Fruit fly (Drosophila melanogaster) whole organism, embryonic: Measurements from ENCODE around the gene Lipt2.

Experiments used
- Atf-2 ChIP-seq: fragments of 200-800 bp; sonication (Bioruptor generic); optimal IDR thresholded peaks from 2 replicates; lab custom pipeline; 2016; ENCODE audit warnings: missing biosample characterization, missing genetic modification characterization
- Blimp-1 ChIP-seq: fragments of 200-800 bp; sonication (Bioruptor generic); optimal IDR thresholded peaks from 3 replicates; lab custom pipeline; 2018; ENCODE audit warnings: missing biosample characterization, missing genetic modification characterization, mild to moderate bottlenecking, moderate library complexity, missing genetic modification reagents
- CG11247 ChIP-seq: fragments of 200-800 bp; sonication (Bioruptor generic); IDR thresholded peaks from 2 replicates; pipeline ENCODE4 v1.3.6; 2022; ENCODE audit warnings: missing biosample characterization, missing genetic modification characterization
- CG11456 ChIP-seq: fragments of 200-800 bp; sonication (Bioruptor generic); IDR thresholded peaks from 3 replicates; pipeline ENCODE4 v1.3.6; 2022; ENCODE audit warnings: missing biosample characterization, missing genetic modification characterization
- CG12104 ChIP-seq: fragments of 200-800 bp; sonication (Bioruptor generic); optimal IDR thresholded peaks from 3 replicates; lab custom pipeline; 2016; ENCODE audit warnings: missing biosample characterization, missing genetic modification characterization
- CG17359 ChIP-seq: fragments of 200-800 bp; sonication (Bioruptor generic); optimal IDR thresholded peaks from 3 replicates; lab custom pipeline; 2018; ENCODE audit warnings: missing biosample characterization, mild to moderate bottlenecking, missing genetic modification characterization, moderate library complexity
- CG2678 ChIP-seq: fragments of 200-800 bp; sonication (Bioruptor generic); optimal IDR thresholded peaks from 3 replicates; lab custom pipeline; 2019; ENCODE audit warnings: missing biosample characterization, mild to moderate bottlenecking, missing genetic modification characterization, moderate library complexity
- CG3163 ChIP-seq: fragments of 200-800 bp; sonication (Bioruptor generic); optimal IDR thresholded peaks from 3 replicates; lab custom pipeline; 2016; ENCODE audit warnings: missing biosample characterization, missing genetic modification characterization
- CG3847 ChIP-seq: fragments of 200-800 bp; sonication (Bioruptor generic); IDR thresholded peaks from 2 replicates; pipeline ENCODE4 v1.3.6; 2022; ENCODE audit warnings: missing biosample characterization, missing genetic modification characterization
- CG4360 ChIP-seq: fragments of 200-800 bp; sonication (Bioruptor generic); IDR thresholded peaks from 2 replicates; pipeline ENCODE4 v1.3.6; 2022; ENCODE audit warnings: missing biosample characterization, missing genetic modification characterization
- CG4820 ChIP-seq: fragments of 200-800 bp; sonication (Bioruptor generic); optimal IDR thresholded peaks from 3 replicates; lab custom pipeline; 2016; ENCODE audit warnings: missing biosample characterization, missing genetic modification characterization
- CG6765 ChIP-seq: fragments of 200-800 bp; sonication (Bioruptor generic); optimal IDR thresholded peaks from 3 replicates; lab custom pipeline; 2017; ENCODE audit warnings: missing biosample characterization, mild to moderate bottlenecking, missing genetic modification characterization
- CG7786 ChIP-seq: fragments of 200-800 bp; sonication (Bioruptor generic); optimal IDR thresholded peaks from 2 replicates; lab custom pipeline; 2016; ENCODE audit warnings: missing biosample characterization, missing genetic modification characterization
- CG7987 ChIP-seq: fragments of 200-800 bp; sonication (Bioruptor generic); optimal IDR thresholded peaks from 2 replicates; lab custom pipeline; 2018; ENCODE audit warnings: missing biosample characterization, mild to moderate bottlenecking, missing genetic modification characterization, moderate library complexity
- CG8765 ChIP-seq: fragments of 200-800 bp; sonication (Bioruptor generic); IDR thresholded peaks from 2 replicates; pipeline ENCODE4 v1.3.6; 2022; ENCODE audit warnings: missing biosample characterization, missing genetic modification characterization
- CG9437 ChIP-seq: fragments of 200-800 bp; sonication (Bioruptor generic); optimal IDR thresholded peaks from 2 replicates; lab custom pipeline; 2018; ENCODE audit warnings: missing biosample characterization, mild to moderate bottlenecking, missing genetic modification characterization
- Fer1 ChIP-seq: fragments of 200-800 bp; sonication (Bioruptor generic); optimal IDR thresholded peaks from 2 replicates; lab custom pipeline; 2017; ENCODE audit warnings: missing biosample characterization, mild to moderate bottlenecking, missing genetic modification characterization
- Fer3 ChIP-seq: fragments of 200-800 bp; sonication (Bioruptor generic); optimal IDR thresholded peaks from 2 replicates; lab custom pipeline; 2018; ENCODE audit warnings: missing biosample characterization, mild to moderate bottlenecking, missing genetic modification characterization, moderate library complexity
- Gug ChIP-seq: fragments of 200-800 bp; sonication (Bioruptor generic); IDR thresholded peaks from 4 replicates; pipeline ENCODE4 v1.3.6; 2022; ENCODE audit warnings: missing biosample characterization, missing genetic modification characterization
- HHEX ChIP-seq: fragments of 200-800 bp; sonication (Bioruptor generic); optimal IDR thresholded peaks from 3 replicates; lab custom pipeline; 2017; ENCODE audit warnings: missing biosample characterization, mild to moderate bottlenecking, missing genetic modification characterization, missing genetic modification reagents
- HmgD ChIP-seq: fragments of 200-800 bp; sonication (Bioruptor generic); optimal IDR thresholded peaks from 3 replicates; lab custom pipeline; 2016; ENCODE audit warnings: missing biosample characterization, missing genetic modification characterization
- Max ChIP-seq: fragments of 200-800 bp; sonication (Bioruptor generic); optimal IDR thresholded peaks from 2 replicates; lab custom pipeline; 2016; ENCODE audit warnings: missing biosample characterization, mild to moderate bottlenecking, missing genetic modification characterization
- Meics ChIP-seq: fragments of 200-800 bp; sonication (Bioruptor generic); optimal IDR thresholded peaks from 2 replicates; lab custom pipeline; 2017; ENCODE audit warnings: missing biosample characterization, mild to moderate bottlenecking, missing genetic modification characterization
- Poxn ChIP-seq: fragments of 200-800 bp; sonication (Bioruptor generic); IDR thresholded peaks from 2 replicates; pipeline ENCODE4 v1.3.6; 2022; ENCODE audit warnings: missing biosample characterization, missing genetic modification characterization
- Taf1 ChIP-seq: fragments of 200-800 bp; sonication (Bioruptor generic); IDR thresholded peaks from 2 replicates; pipeline ENCODE4 v1.3.6; 2022; ENCODE audit warnings: missing biosample characterization, missing genetic modification characterization
- Tbp ChIP-seq: fragments of >200 bp; optimal IDR thresholded peaks from 2 replicates; lab custom pipeline; 2018; ENCODE audit warnings: missing biosample characterization, missing genetic modification characterization
- ac ChIP-seq: fragments of 200-800 bp; sonication (Bioruptor generic); optimal IDR thresholded peaks from 3 replicates; lab custom pipeline; 2017; ENCODE audit warnings: missing biosample characterization, mild to moderate bottlenecking, missing genetic modification characterization
- aop ChIP-seq: fragments of 200-800 bp; sonication (Bioruptor generic); IDR thresholded peaks from 2 replicates; pipeline ENCODE4 v1.3.6; 2022; ENCODE audit warnings: missing biosample characterization, missing genetic modification characterization
- corto ChIP-seq: fragments of 200-800 bp; sonication (Bioruptor generic); optimal IDR thresholded peaks from 2 replicates; lab custom pipeline; 2016; ENCODE audit warnings: missing biosample characterization, mild to moderate bottlenecking, missing genetic modification characterization, moderate library complexity
- dm ChIP-seq: fragments of 200-800 bp; sonication (Bioruptor generic); optimal IDR thresholded peaks from 3 replicates; lab custom pipeline; 2016; ENCODE audit warnings: missing biosample characterization, missing genetic modification characterization
- eve ChIP-seq, 2 experiments: fragments of >200 bp; optimal IDR thresholded peaks; 2 replicates each; lab custom pipeline; 2017; ENCODE audit warnings: missing biosample characterization in 2 of 2, missing genetic modification characterization in 2 of 2
- gce ChIP-seq: fragments of 200-800 bp; sonication (Bioruptor generic); IDR thresholded peaks from 3 replicates; pipeline ENCODE4 v1.3.6; 2022; ENCODE audit warnings: missing biosample characterization, missing genetic modification characterization
- gsb ChIP-seq: fragments of 200-800 bp; sonication (Bioruptor generic); IDR thresholded peaks from 2 replicates; pipeline ENCODE4 v1.3.6; 2022; ENCODE audit warnings: missing biosample characterization, missing genetic modification characterization
- gsb-n ChIP-seq: fragments of 200-800 bp; sonication (Bioruptor generic); optimal IDR thresholded peaks from 3 replicates; lab custom pipeline; 2018; ENCODE audit warnings: missing biosample characterization, mild to moderate bottlenecking, missing genetic modification characterization
- hbn ChIP-seq: fragments of 200-800 bp; sonication (Bioruptor generic); IDR thresholded peaks from 2 replicates; pipeline ENCODE4 v1.3.6; 2022; ENCODE audit warnings: missing biosample characterization, missing genetic modification characterization; ENCODE audit not compliant: partially characterized antibody
- her ChIP-seq: fragments of 200-800 bp; sonication (Bioruptor generic); optimal IDR thresholded peaks from 2 replicates; lab custom pipeline; 2016; ENCODE audit warnings: missing biosample characterization, missing genetic modification characterization
- klu ChIP-seq: fragments of 200-800 bp; sonication (Bioruptor generic); IDR thresholded peaks from 2 replicates; pipeline ENCODE4 v1.3.6; 2022; ENCODE audit warnings: missing biosample characterization, missing genetic modification characterization
- kni ChIP-seq: fragments of 200-800 bp; sonication (Bioruptor generic); optimal IDR thresholded peaks from 3 replicates; lab custom pipeline; 2017; ENCODE audit warnings: mild to moderate bottlenecking, missing biosample characterization, missing genetic modification reagents, missing genetic modification characterization
- lov ChIP-seq, 2 experiments: fragments of 200-800 bp in 1 of 2; fragments of >200 bp in 1 of 2; sonication (Bioruptor generic) in 1 of 2; IDR thresholded peaks in 1 of 2; optimal IDR thresholded peaks in 1 of 2; 2 replicates in 1 of 2; 3 replicates in 1 of 2; pipeline versions ENCODE4 v1.3.6 to Lab custom; 2017 to 2022; ENCODE audit warnings: missing biosample characterization in 1 of 2, missing genetic modification characterization in 1 of 2
- luna ChIP-seq: fragments of 200-800 bp; sonication (Bioruptor generic); optimal IDR thresholded peaks from 2 replicates; lab custom pipeline; 2016; ENCODE audit warnings: missing biosample characterization, missing genetic modification characterization
- maf-S ChIP-seq: fragments of 200-800 bp; sonication (Bioruptor generic); optimal IDR thresholded peaks from 2 replicates; lab custom pipeline; 2016; ENCODE audit warnings: missing biosample characterization, missing genetic modification characterization
- row ChIP-seq: fragments of 200-800 bp; sonication (Bioruptor generic); IDR thresholded peaks from 3 replicates; pipeline ENCODE4 v1.3.6; 2022; ENCODE audit warnings: missing biosample characterization, missing genetic modification characterization
- sima ChIP-seq: fragments of 200-800 bp; sonication (Bioruptor generic); optimal IDR thresholded peaks from 2 replicates; lab custom pipeline; 2016; ENCODE audit warnings: missing biosample characterization, missing genetic modification characterization
- slp2 ChIP-seq: fragments of 200-800 bp; sonication (Bioruptor generic); optimal IDR thresholded peaks from 2 replicates; lab custom pipeline; 2016; ENCODE audit warnings: missing biosample characterization, missing genetic modification characterization
- sqz ChIP-seq: fragments of 200-800 bp; sonication (Bioruptor generic); optimal IDR thresholded peaks from 3 replicates; lab custom pipeline; 2018; ENCODE audit warnings: missing biosample characterization, mild to moderate bottlenecking, missing genetic modification characterization
- sr ChIP-seq: fragments of 200-800 bp; sonication (Bioruptor generic); IDR thresholded peaks from 3 replicates; pipeline ENCODE4 v1.3.6; 2022; ENCODE audit warnings: missing biosample characterization, missing genetic modification characterization
- stwl ChIP-seq: fragments of 200-800 bp; sonication (Bioruptor generic); optimal IDR thresholded peaks from 3 replicates; lab custom pipeline; 2018; ENCODE audit warnings: missing biosample characterization, mild to moderate bottlenecking, missing genetic modification characterization, moderate library complexity
- ttk ChIP-seq: fragments of 200-800 bp; sonication (Bioruptor generic); IDR thresholded peaks from 2 replicates; pipeline ENCODE4 v2.1.2; 2022; ENCODE audit warnings: missing biosample characterization, missing genetic modification characterization
- vfl ChIP-seq: fragments of 200-800 bp; sonication (Bioruptor generic); optimal IDR thresholded peaks from 2 replicates; lab custom pipeline; 2016; ENCODE audit warnings: missing biosample characterization, missing genetic modification characterization
- vvl ChIP-seq: fragments of 200-800 bp; sonication (Bioruptor generic); IDR thresholded peaks from 2 replicates; pipeline ENCODE4 v1.3.6; 2022; ENCODE audit warnings: missing biosample characterization, missing genetic modification characterization

The Lipt2 gene

dm6 chr3R:4433441-4434077 is 3.6 kb downstream of the Lipt2 start, which contains the start of the genes eIF3a and CG1074 (continued):
- TF ChIP-seq sr (peak; percentile 69; the same call in 2 of the 3 replicates), CG17359 (tag; lab: Kevin White, UChicago) (peak; percentile 62), kni (GFP tag; lab: Kevin White, UChicago) (no peak), lov (optimal IDR thresholded peaks at IDR 0.05; lab: Kevin White, UChicago) (no peak), lov (GFP tag; IDR thresholded peaks at IDR 0.05; lab: Robert Waterston, UW) (peak; percentile 59; the same call in 1 of the 3 replicates), eve (GFP tag; optimal IDR thresholded peaks at IDR 0.05; lab: Kevin White, UChicago) (no peak), aop (GFP tag; lab: Robert Waterston, UW) (no peak), ac (GFP tag; lab: Kevin White, UChicago) (peak; percentile 60), maf-S (GFP tag; lab: Kevin White, UChicago) (peak; percentile 65), CG9437 (GFP tag; lab: Kevin White, UChicago) (peak; percentile 53), gsb-n (tag; lab: Kevin White, UChicago) (no peak), CG3163 (peak; percentile 99), vvl (GFP tag; lab: Robert Waterston, UW) (peak; percentile 85), CG4360 (GFP tag; lab: Robert Waterston, UW) (no peak), CG11247 (peak; percentile 75), CG4820 (GFP tag; lab: Kevin White, UChicago) (no peak), CG7987 (GFP tag; lab: Kevin White, UChicago) (peak; percentile 89), her (peak; percentile 66), sqz (no peak), CG6765 (peak; percentile 73), Atf-2 (peak; percentile 49), CG11456 (GFP tag; lab: Robert Waterston, UW) (peak; percentile 86), CG7786 (GFP tag; lab: Kevin White, UChicago) (peak; percentile 36), row (GFP tag; lab: Robert Waterston, UW) (peak; percentile 63), corto (GFP tag; lab: Kevin White, UChicago) (no peak), Fer1 (GFP tag; lab: Kevin White, UChicago) (peak; percentile 82), CG2678 (tag; lab: Kevin White, UChicago) (no peak), luna (GFP tag; lab: Kevin White, UChicago) (peak; percentile 51), HmgD (GFP tag; lab: Kevin White, UChicago) (peak; percentile 80), dm (GFP tag; lab: Kevin White, UChicago) (peak; percentile 99), sima (GFP tag; lab: Kevin White, UChicago) (peak; percentile 8), Tbp (GFP tag; lab: Kevin White, UChicago) (no peak), Gug (GFP tag; lab: Robert Waterston, UW) (peak; percentile 56; the same call in 1 of the 4 replicates), stwl (peak; percentile 87), Max (GFP tag; lab: Kevin White, UChicago) (peak; percentile 93), CG8765 (GFP tag; lab: Robert Waterston, UW) (no peak), hbn (GFP tag; lab: Robert Waterston, UW) (peak; percentile 91), CG3847 (GFP tag; lab: Robert Waterston, UW) (peak; percentile 81), gce (0 out of 3 replicates have a peak, but pooled peaks have one; percentile 16), Blimp-1 (no peak), gsb (GFP tag; lab: Robert Waterston, UW) (peak; percentile 44), Poxn (GFP tag; lab: Robert Waterston, UW) (no peak), HHEX (GFP tag; lab: Kevin White, UChicago) (peak; percentile 74), CG12104 (GFP tag; lab: Kevin White, UChicago) (peak; percentile 33), ttk (GFP tag; lab: Robert Waterston, UW) (no peak), Taf1 (GFP tag; lab: Robert Waterston, UW) (no peak), Fer3 (tag; lab: Kevin White, UChicago) (peak; percentile 64), klu (GFP tag; lab: Robert Waterston, UW) (no peak), Meics (GFP tag; lab: Kevin White, UChicago) (peak; percentile 76), slp2 (peak; percentile 35), vfl (GFP tag; lab: Kevin White, UChicago) (peak; percentile 55)
